Worm (Caenorhabditis elegans) whole organism, mixed stage, embryonic: ENCODE data around the gene ceh-81.

Experiments
- blmp-1 ChIP-seq: fragments of 150-350 bp; optimal IDR thresholded peaks from 2 replicates; lab custom pipeline; 2014; ENCODE audit warnings: missing biosample characterization, missing genetic modification characterization
- ces-1 ChIP-seq: fragments of 150-350 bp; optimal IDR thresholded peaks from 2 replicates; lab custom pipeline; 2014; ENCODE audit warnings: missing biosample characterization, missing genetic modification reagents, missing genetic modification characterization
- mab-5 ChIP-seq: fragments of 150-350 bp; optimal IDR thresholded peaks from 2 replicates; lab custom pipeline; 2014; ENCODE audit warnings: missing biosample characterization, missing genetic modification characterization
- mls-2 ChIP-seq: sonication (generic microtip); optimal IDR thresholded peaks from 2 replicates; lab custom pipeline; 2016; ENCODE audit warnings: mild to moderate bottlenecking, missing genetic modification characterization, moderate library complexity, missing compliant biosample characterization
- nhr-12 ChIP-seq: fragments of 150-350 bp; optimal IDR thresholded peaks from 2 replicates; lab custom pipeline; 2014; ENCODE audit warnings: missing biosample characterization, missing genetic modification characterization
- pha-4 ChIP-seq: fragments of 150-350 bp; optimal IDR thresholded peaks from 2 replicates; lab custom pipeline; 2018; ENCODE audit warnings: missing biosample characterization, missing genetic modification reagents, missing genetic modification characterization
- unc-62 ChIP-seq: fragments of 150-350 bp; optimal IDR thresholded peaks from 2 replicates; lab custom pipeline; 2014; ENCODE audit warnings: missing biosample characterization, missing genetic modification reagents, missing genetic modification characterization

DNA sequence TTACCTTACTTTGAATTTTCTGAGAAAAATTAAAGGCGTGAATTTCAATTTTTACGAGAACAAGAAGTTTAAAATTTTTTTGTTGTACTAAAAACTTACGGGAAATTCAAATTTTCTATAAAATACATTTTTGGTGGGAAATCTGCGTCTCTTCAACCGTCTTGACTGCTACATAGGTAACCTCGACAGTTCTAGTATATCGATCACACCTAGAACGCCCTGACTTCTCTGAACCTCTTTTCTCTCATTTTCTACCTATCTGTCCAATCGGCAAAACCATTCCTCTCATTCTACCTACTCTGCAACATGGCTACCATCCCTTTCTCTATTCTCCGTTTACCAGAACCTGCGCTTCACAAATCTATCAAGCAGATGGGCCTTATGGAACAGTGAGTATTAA lies 46.5 kb upstream of the ceh-81 start, which contains the start of gene fbxb-25:
- TF ChIP-seq blmp-1 (tag; lab: Kevin White, UChicago) (no peak), ces-1 (GFP tag; lab: Kevin White, UChicago) (no peak), unc-62 (GFP tag; lab: Kevin White, UChicago) (no peak), nhr-12 (no peak), mls-2 (tag; lab: Kevin White, UChicago) (no peak), mab-5 (tag; lab: Kevin White, UChicago) (no peak), pha-4 (tag; lab: Kevin White, UChicago) (no peak)
